Worm (Caenorhabditis elegans): ENCODE results near the gene sel-2.

sel-2 gene

ce11 chrIII:4594762-4595523, 17.2 kb downstream of the sel-2 start:
- TF ChIP-seq fkh-10 (GFP tag; optimal IDR thresholded peaks at IDR 0.05) (no peak), nhr-102 (tag; optimal IDR thresholded peaks at IDR 0.05) (no peak), snpc-4 (tag; optimal IDR thresholded peaks at IDR 0.05) (no peak), ceh-44 (GFP tag; IDR thresholded peaks at IDR 0.05) (no peak), spr-3 (GFP tag; optimal IDR thresholded peaks at IDR 0.05) (no peak), hmg-1.1 (GFP tag; IDR thresholded peaks at IDR 0.05) (0 out of 2 replicates have a peak, but pooled peaks have one; percentile 14), arid-1 (GFP tag; conservative IDR thresholded peaks at IDR 0.05) (no peak), mep-1 (tag; optimal IDR thresholded peaks at IDR 0.05) (no peak), unc-62 (GFP tag; optimal IDR thresholded peaks at IDR 0.05 in 1 of 2) (peak in 1 of 2 experiments; percentile 95), unc-62 (tag; optimal IDR thresholded peaks at IDR 0.05) (no peak), ces-1 (GFP tag; optimal IDR thresholded peaks at IDR 0.05) (no peak), daf-8 (GFP tag; IDR thresholded peaks at IDR 0.05) (no peak), madf-9 (GFP tag; conservative IDR thresholded peaks at IDR 0.05) (no peak), lin-13 (GFP tag; optimal IDR thresholded peaks at IDR 0.05) (no peak), egl-27 (tag; optimal IDR thresholded peaks at IDR 0.05) (no peak), nhr-25 (tag; optimal IDR thresholded peaks at IDR 0.05; ENCODE audit: borderline replicate concordance, insufficient read depth) (no peak), nhr-10 (tag; optimal IDR thresholded peaks at IDR 0.05) (no peak), ztf-11 (tag; optimal IDR thresholded peaks at IDR 0.05) (no peak)

- no peak for TF ChIP-seq tag-97 (GFP tag; IDR thresholded peaks at IDR 0.05)
These were observed 17.9 kb downstream of the sel-2 start, which contains the start of gene apc-11 for ce11 chrIII:4594324-4594723. Gene apc-11, minus strand, starts transcription at chrIII:4594424.

- TF ChIP-seq F44E2.7 (GFP tag; IDR thresholded peaks at IDR 0.05) (no peak), Y5F2A.4 (GFP tag; optimal IDR thresholded peaks at IDR 0.05) (no peak), spr-1 (tag; optimal IDR thresholded peaks at IDR 0.05) (no peak), unc-62 (GFP tag; optimal IDR thresholded peaks at IDR 0.05 in 1 of 2) (peak in 1 of 2 experiments; percentile 74), unc-62 (tag; optimal IDR thresholded peaks at IDR 0.05) (no peak), vab-7 (GFP tag; IDR thresholded peaks at IDR 0.05) (no peak), Y105C5A.15 (GFP tag; IDR thresholded peaks at IDR 0.05) (0 out of 2 replicates have a peak, but pooled peaks have one; percentile 29), ceh-20 (GFP tag; IDR thresholded peaks at IDR 0.05) (no peak), aha-1 (tag) (no peak)
These were observed 19.0 kb downstream of the sel-2 start, which contains the start of gene erh-2 for ce11 chrIII:4593098-4593697. Gene erh-2, plus strand, starts transcription at chrIII:4593231.

- TF ChIP-seq ztf-11 (tag; optimal IDR thresholded peaks at IDR 0.05) (no peak), Y105C5A.15 (GFP tag; IDR thresholded peaks at IDR 0.05) (no peak), set-16 (GFP tag; IDR thresholded peaks at IDR 0.05) (no peak), daf-12 (tag; optimal IDR thresholded peaks at IDR 0.05) (no peak), ceh-20 (GFP tag; IDR thresholded peaks at IDR 0.05) (no peak), Y75B8A.6 (GFP tag; IDR thresholded peaks at IDR 0.05) (no peak), mes-2 (tag; optimal IDR thresholded peaks at IDR 0.05; ENCODE audit: poor library complexity, severe bottlenecking) (peak; percentile 78), R02D3.7 (tag; optimal IDR thresholded peaks at IDR 0.05) (no peak), lin-13 (GFP tag; optimal IDR thresholded peaks at IDR 0.05) (no peak), lin-38 (GFP tag; IDR thresholded peaks at IDR 0.05) (peak; percentile 66), nhr-11 (tag; optimal IDR thresholded peaks at IDR 0.05) (no peak), rbr-2 (tag; optimal IDR thresholded peaks at IDR 0.05) (peak; percentile 26), tag-97 (GFP tag; IDR thresholded peaks at IDR 0.05) (no peak), D1046.2 (GFP tag; IDR thresholded peaks at IDR 0.05) (no peak), mdt-29 (GFP tag; IDR thresholded peaks at IDR 0.05) (no peak), hlh-30 (tag; optimal IDR thresholded peaks at IDR 0.05; ENCODE audit: insufficient read depth) (no peak), lin-39 (tag; optimal IDR thresholded peaks at IDR 0.05) (no peak), fkh-10 (GFP tag; optimal IDR thresholded peaks at IDR 0.05) (no peak), lin-15B (tag; optimal IDR thresholded peaks at IDR 0.05) (no peak), nhr-28 (tag; optimal IDR thresholded peaks at IDR 0.05) (no peak), daf-8 (GFP tag; IDR thresholded peaks at IDR 0.05) (no peak), Y48G9A.11 (GFP tag; IDR thresholded peaks at IDR 0.05) (no peak), gei-8 (GFP tag; optimal IDR thresholded peaks at IDR 0.05) (no peak), attf-4 (tag; optimal IDR thresholded peaks at IDR 0.05) (no peak), hlh-11 (tag; optimal IDR thresholded peaks at IDR 0.05) (peak; percentile 34)
These were observed 25.0 kb downstream of the sel-2 start, which contains the start of the genes F35G12.7 and smc-4 for ce11 chrIII:4587177-4587576. Gene F35G12.7, minus strand, starts transcription at chrIII:4587330. Gene smc-4, plus strand, starts transcription at chrIII:4587501.
